Worm (Caenorhabditis elegans): ENCODE measurements around the gene moc-2.

Gene moc-2

DNA sequence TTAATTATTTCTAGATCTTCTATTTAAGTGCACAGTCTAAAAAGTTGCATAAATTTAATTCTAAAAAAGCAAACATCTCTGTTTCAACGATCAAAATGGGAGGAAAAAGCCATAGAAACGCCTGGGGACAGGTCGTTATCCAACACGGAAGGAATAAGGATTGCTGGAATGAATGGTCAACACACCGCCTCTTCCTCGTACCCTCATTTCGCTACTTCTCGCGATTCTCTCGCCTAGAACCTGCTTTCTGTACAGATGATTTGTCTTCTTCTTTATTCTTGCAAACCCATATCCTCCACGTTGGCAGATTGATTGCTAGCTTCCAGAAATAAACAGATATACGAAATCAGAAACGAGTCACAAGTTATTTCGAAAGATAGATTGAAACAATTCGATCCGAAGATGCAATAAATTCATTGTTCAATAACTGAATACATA is 10.9 kb upstream of the moc-2 start, which contains the start of gene dpy-11 (continued):
- TF ChIP-seq mdt-29 (GFP tag; IDR thresholded peaks at IDR 0.05) (peak; percentile 49; the same call in 1 of the 2 replicates), spr-3 (GFP tag; optimal IDR thresholded peaks at IDR 0.05) (peak; percentile 12), arid-1 (GFP tag; conservative IDR thresholded peaks at IDR 0.05) (no peak), ceh-82 (tag; optimal IDR thresholded peaks at IDR 0.05) (no peak), ceh-28 (tag; optimal IDR thresholded peaks at IDR 0.05) (no peak), lin-29 (GFP tag; IDR thresholded peaks at IDR 0.05) (no peak), fos-1 (tag; optimal IDR thresholded peaks at IDR 0.05) (no peak), dmd-6 (GFP tag; IDR thresholded peaks at IDR 0.05) (peak; percentile 45), Y75B8A.6 (GFP tag; IDR thresholded peaks at IDR 0.05) (peak; percentile 91), jun-1 (tag; optimal IDR thresholded peaks at IDR 0.05) (no peak), nhr-48 (tag; optimal IDR thresholded peaks at IDR 0.05) (peak; percentile 44), nhr-28 (tag; optimal IDR thresholded peaks at IDR 0.05) (peak; percentile 36), fkh-10 (GFP tag; optimal IDR thresholded peaks at IDR 0.05) (no peak), nhr-76 (tag; optimal IDR thresholded peaks at IDR 0.05) (no peak), aly-2 (tag; optimal IDR thresholded peaks at IDR 0.05) (no peak), dve-1 (tag; optimal IDR thresholded peaks at IDR 0.05; ENCODE audit: insufficient read depth) (peak; percentile 57), F44E2.7 (GFP tag; IDR thresholded peaks at IDR 0.05) (no peak), tag-97 (GFP tag; IDR thresholded peaks at IDR 0.05) (no peak), zfp-2 (tag; optimal IDR thresholded peaks at IDR 0.05) (no peak), zip-2 (tag; optimal IDR thresholded peaks at IDR 0.05) (no peak), rbr-2 (tag; optimal IDR thresholded peaks at IDR 0.05) (no peak), nhr-41 (GFP tag; IDR thresholded peaks at IDR 0.05) (no peak), zip-11 (GFP tag; IDR thresholded peaks at IDR 0.05) (no peak), lin-1 (GFP tag; IDR thresholded peaks at IDR 0.05) (0 out of 2 replicates have a peak, but pooled peaks have one; percentile 15), mes-2 (tag; optimal IDR thresholded peaks at IDR 0.05; ENCODE audit: poor library complexity, severe bottlenecking) (peak; percentile 55), daf-19 (GFP tag; conservative IDR thresholded peaks at IDR 0.05) (no peak), ceh-62 (tag; optimal IDR thresholded peaks at IDR 0.05) (no peak), egl-27 (tag; optimal IDR thresholded peaks at IDR 0.05) (no peak), T20F7.1 (GFP tag; optimal IDR thresholded peaks at IDR 0.05) (peak; percentile 37), daf-8 (GFP tag; IDR thresholded peaks at IDR 0.05) (no peak), Y5F2A.4 (GFP tag; optimal IDR thresholded peaks at IDR 0.05) (no peak), R02D3.7 (tag; optimal IDR thresholded peaks at IDR 0.05) (no peak), pha-4 (GFP tag; IDR thresholded peaks at IDR 0.05) (no peak), pha-4 (tag; optimal IDR thresholded peaks at IDR 0.05) (no peak)

DNA sequence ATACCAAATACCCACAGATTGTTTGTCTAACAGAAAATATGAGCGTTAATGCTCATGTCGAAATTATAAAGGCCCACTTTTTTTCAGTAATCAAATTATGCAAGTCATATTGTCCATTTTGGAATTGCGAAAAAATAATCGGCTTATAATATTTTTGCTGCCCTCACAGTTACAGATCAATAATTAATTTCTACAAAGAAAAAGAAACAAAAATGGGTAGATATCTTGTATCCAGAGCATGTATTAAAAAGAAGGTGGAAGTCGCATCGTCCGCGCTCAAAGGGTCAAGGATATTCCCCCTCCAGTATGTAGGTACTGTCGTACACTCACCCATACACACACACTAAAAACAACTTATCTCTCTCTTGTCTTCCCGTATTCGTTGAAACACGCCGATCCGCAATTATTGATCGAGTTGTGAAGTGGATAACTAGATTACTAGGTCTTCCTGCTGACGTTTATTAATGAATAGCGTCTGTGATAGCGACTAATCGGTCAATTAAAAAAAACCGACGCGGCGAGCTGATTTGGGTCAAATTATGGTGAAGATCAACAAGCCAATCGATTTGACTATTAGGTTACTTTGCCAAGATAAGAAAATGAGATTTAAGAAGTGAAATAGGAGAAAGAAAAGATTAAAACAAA is 9.9 kb upstream of the moc-2 start:
- TF ChIP-seq unc-62 (GFP tag; optimal IDR thresholded peaks at IDR 0.05 in 1 of 2) (peak in 1 of 2 experiments; percentile 95), unc-62 (tag; optimal IDR thresholded peaks at IDR 0.05) (no peak), snpc-4 (tag; optimal IDR thresholded peaks at IDR 0.05) (no peak), nhr-25 (tag; optimal IDR thresholded peaks at IDR 0.05; ENCODE audit: borderline replicate concordance, insufficient read depth) (no peak)

ce11 chrV:6513356-6513755 is 9.4 kb upstream of the moc-2 start:
- TF ChIP-seq lin-38 (GFP tag; IDR thresholded peaks at IDR 0.05) (peak; percentile 17; the same call in 1 of the 2 replicates), unc-62 (GFP tag; optimal IDR thresholded peaks at IDR 0.05 in 1 of 2) (no peak), unc-62 (tag; optimal IDR thresholded peaks at IDR 0.05) (no peak), hlh-11 (tag; optimal IDR thresholded peaks at IDR 0.05) (peak; percentile 29), nhr-28 (tag; optimal IDR thresholded peaks at IDR 0.05) (peak; percentile 6), nhr-48 (tag; optimal IDR thresholded peaks at IDR 0.05) (peak; percentile 2), set-16 (GFP tag; IDR thresholded peaks at IDR 0.05) (0 out of 2 replicates have a peak, but pooled peaks have one; percentile 8), lin-29 (GFP tag; IDR thresholded peaks at IDR 0.05) (no peak), mxl-3 (GFP tag; optimal IDR thresholded peaks at IDR 0.05) (peak; percentile 63), ctbp-1 (GFP tag; IDR thresholded peaks at IDR 0.05) (0 out of 2 replicates have a peak, but pooled peaks have one; percentile 7)

Data from whole organism, L4 larva.